Worm (Caenorhabditis elegans): ENCODE measurements around the gene try-3.
"Not testable (repeated sequence)": the region's sequence is repeated elsewhere in the genome, so short reads cannot be mapped to it uniquely, and the experiment has no call there.

try-3 gene

DNA sequence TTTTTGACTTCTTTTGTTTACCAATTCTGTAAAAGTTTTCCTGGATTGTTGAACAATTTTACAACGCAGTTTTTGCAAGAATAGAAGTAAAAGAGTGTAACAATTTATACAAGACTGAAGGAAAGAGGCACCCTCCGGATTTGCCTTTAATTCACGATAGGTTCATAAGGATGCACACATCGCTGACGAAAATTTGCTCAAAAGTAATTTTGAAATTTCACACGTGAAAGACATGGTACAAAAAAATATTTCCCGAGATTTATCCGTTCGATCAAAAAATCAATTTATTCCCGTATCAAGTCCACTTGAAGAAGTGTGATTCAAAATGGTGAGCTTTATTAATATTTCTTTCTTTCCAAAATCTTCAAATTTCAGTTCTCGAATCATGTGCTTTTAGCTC, 21.0 kb downstream of the try-3 start, which contains the start of gene C43G2.3:
C43G2.3 (plus strand) TSS at position 301 of the 400 bp plus-strand sequence.
- no peak for TF ChIP-seq ama-1 (optimal IDR thresholded peaks at IDR 0.05)
- TF ChIP-seq pes-1 (GFP tag; IDR thresholded peaks at IDR 0.05), result no peak
- TF ChIP-seq hnd-1 (tag; optimal IDR thresholded peaks at IDR 0.05), result no peak
- no peak for TF ChIP-seq F13C5.2 (tag; optimal IDR thresholded peaks at IDR 0.05)
- no peak for TF ChIP-seq hmbx-1 (tag; optimal IDR thresholded peaks at IDR 0.05)
- no peak for TF ChIP-seq hmg-4 (GFP tag; optimal IDR thresholded peaks at IDR 0.05)

DNA sequence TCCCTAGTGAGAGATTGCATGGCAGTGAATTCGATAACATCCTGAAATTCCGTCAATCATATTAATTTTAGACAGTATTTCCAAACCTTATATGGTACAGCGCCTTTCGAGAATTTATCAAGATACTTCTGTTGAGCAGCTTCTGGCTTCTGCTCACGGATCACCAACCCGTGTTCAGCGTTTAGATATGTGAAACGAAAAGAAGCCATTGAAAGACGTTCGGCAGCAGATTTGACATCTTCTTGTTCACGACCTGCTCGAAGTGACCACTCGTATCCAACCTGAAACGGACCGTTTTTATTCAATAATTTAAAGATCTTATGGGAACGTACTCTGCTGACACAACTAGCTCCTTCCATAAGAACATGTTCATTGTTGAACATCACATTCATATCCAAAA, 24.7 kb downstream of the try-3 start:
- TF ChIP-seq scrt-1 (GFP tag; IDR thresholded peaks at IDR 0.05) (no peak), hnd-1 (tag; optimal IDR thresholded peaks at IDR 0.05) (no peak), flt-1 (GFP tag; IDR thresholded peaks at IDR 0.05) (no peak), sea-1 (GFP tag; conservative IDR thresholded peaks at IDR 0.05) (no peak), B0310.2 (tag; optimal IDR thresholded peaks at IDR 0.05) (no peak), tbx-11 (GFP tag; IDR thresholded peaks at IDR 0.05) (no peak), F13C5.2 (tag; optimal IDR thresholded peaks at IDR 0.05) (no peak), tra-4 (tag; optimal IDR thresholded peaks at IDR 0.05) (no peak), pes-1 (GFP tag; IDR thresholded peaks at IDR 0.05) (no peak), ama-1 (optimal IDR thresholded peaks at IDR 0.05) (no peak), ceh-36 (tag; optimal IDR thresholded peaks at IDR 0.05) (no peak), hmg-4 (GFP tag; optimal IDR thresholded peaks at IDR 0.05) (no peak), hmbx-1 (tag; optimal IDR thresholded peaks at IDR 0.05) (no peak), ceh-13 (GFP tag; optimal IDR thresholded peaks at IDR 0.05) (no peak), tbx-37 (GFP tag; conservative IDR thresholded peaks at IDR 0.05) (no peak), ets-7 (tag; optimal IDR thresholded peaks at IDR 0.05) (no peak), aly-1 (tag; optimal IDR thresholded peaks at IDR 0.05) (no peak)

DNA sequence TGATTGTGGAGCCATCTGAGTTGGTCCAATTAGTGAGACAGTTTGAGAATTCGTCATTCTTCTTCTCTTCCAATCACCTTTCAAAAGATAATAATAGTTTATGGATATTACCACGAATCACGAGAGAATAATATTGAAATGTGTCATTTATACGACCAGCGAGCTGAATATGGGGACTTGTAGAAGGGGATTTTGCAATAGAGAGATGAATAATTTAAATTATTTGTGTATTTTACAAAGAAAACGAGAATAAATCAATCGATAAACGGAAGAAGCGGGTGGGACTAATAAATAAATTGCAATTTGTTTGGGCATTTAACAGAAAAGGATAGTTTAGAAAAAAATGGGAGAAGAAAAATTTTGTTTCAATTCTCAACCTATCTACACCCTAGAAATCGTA, 25.6 kb downstream of the try-3 start, which contains the start of gene odr-8:
odr-8 (minus strand) TSS at position 101 of the 400 bp plus-strand sequence.
- TF ChIP-seq sea-1 (GFP tag; conservative IDR thresholded peaks at IDR 0.05) (no peak), B0310.2 (tag; optimal IDR thresholded peaks at IDR 0.05) (no peak), hmg-4 (GFP tag; optimal IDR thresholded peaks at IDR 0.05) (no peak), ets-7 (tag; optimal IDR thresholded peaks at IDR 0.05) (no peak), tbx-11 (GFP tag; IDR thresholded peaks at IDR 0.05) (no peak), tbx-37 (GFP tag; conservative IDR thresholded peaks at IDR 0.05) (no peak), ama-1 (optimal IDR thresholded peaks at IDR 0.05) (no peak), scrt-1 (GFP tag; IDR thresholded peaks at IDR 0.05) (no peak), ceh-36 (tag; optimal IDR thresholded peaks at IDR 0.05) (no peak), tra-4 (tag; optimal IDR thresholded peaks at IDR 0.05) (no peak), ceh-13 (GFP tag; optimal IDR thresholded peaks at IDR 0.05) (no peak), pes-1 (GFP tag; IDR thresholded peaks at IDR 0.05) (no peak), F13C5.2 (tag; optimal IDR thresholded peaks at IDR 0.05) (no peak), flt-1 (GFP tag; IDR thresholded peaks at IDR 0.05) (no peak), aly-1 (tag; optimal IDR thresholded peaks at IDR 0.05) (no peak), hmbx-1 (tag; optimal IDR thresholded peaks at IDR 0.05) (no peak), hnd-1 (tag; optimal IDR thresholded peaks at IDR 0.05) (no peak)

DNA sequence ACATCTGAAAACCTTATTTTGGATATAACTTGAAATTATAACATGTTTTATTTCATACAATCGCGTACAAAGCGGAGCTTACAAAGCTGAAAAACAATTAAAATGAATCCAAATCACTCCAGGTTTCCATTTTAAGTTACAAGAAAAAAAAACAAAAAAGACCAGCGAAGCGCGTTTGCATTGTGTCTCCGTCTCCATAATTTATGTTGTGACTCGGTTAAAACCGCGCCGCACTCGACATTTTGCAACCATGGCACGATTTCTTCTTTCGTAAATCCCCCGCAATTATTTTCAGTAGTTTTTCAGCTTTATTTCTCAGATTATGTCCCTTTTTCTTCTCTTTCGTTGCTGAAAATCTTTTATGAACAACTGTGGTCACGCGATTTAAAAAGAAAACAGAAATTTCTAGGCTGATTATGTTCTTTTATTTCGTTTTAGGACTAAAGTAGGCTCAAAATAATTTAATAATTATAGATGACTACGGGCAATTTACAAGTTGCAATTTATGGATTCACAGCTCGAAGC, 28.5 kb downstream of the try-3 start, which contains the start of the genes F38A5.2 and dnj-11:
F38A5.2 (minus strand) TSS at position 4 of the 525 bp plus-strand sequence.
dnj-11 (plus strand) TSS at position 475 of the 525 bp plus-strand sequence.
- no peak for TF ChIP-seq ceh-36 (tag; optimal IDR thresholded peaks at IDR 0.05)
- TF ChIP-seq F13C5.2 (tag; optimal IDR thresholded peaks at IDR 0.05), result peak; percentile 59

DNA sequence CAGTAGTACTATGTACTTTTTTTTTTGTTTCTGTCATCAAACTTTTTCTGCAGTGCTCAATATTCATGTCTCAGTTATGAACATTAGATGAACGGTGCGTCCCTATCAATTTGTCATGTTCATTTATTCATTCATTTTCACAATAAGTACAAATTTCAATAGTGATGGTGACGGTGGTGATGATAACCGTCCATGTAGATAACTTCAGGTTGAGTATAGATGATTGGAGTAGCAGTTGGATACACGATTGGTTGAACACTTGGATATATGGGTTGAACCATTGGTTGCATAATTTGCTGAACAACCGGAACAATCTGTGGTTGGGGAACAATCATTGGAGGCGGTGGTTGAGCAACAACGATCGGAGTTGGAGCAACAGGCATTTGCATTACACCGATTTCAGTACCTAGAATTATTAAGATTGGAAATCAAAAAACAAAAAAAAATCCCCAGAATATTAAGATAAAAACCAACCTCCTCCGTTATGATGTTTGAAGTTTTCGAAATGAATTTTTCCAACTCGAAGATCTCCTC, 31.2 kb downstream of the try-3 start:
- TF ChIP-seq tra-4 (tag; optimal IDR thresholded peaks at IDR 0.05) (no peak), hmbx-1 (tag; optimal IDR thresholded peaks at IDR 0.05) (no peak), hmg-4 (GFP tag; optimal IDR thresholded peaks at IDR 0.05) (no peak), sea-1 (GFP tag; conservative IDR thresholded peaks at IDR 0.05) (no peak), scrt-1 (GFP tag; IDR thresholded peaks at IDR 0.05) (no peak), F13C5.2 (tag; optimal IDR thresholded peaks at IDR 0.05) (no peak), ama-1 (optimal IDR thresholded peaks at IDR 0.05) (no peak), tbx-11 (GFP tag; IDR thresholded peaks at IDR 0.05) (no peak), hnd-1 (tag; optimal IDR thresholded peaks at IDR 0.05) (no peak), pes-1 (GFP tag; IDR thresholded peaks at IDR 0.05) (no peak), ceh-13 (GFP tag; optimal IDR thresholded peaks at IDR 0.05) (no peak), flt-1 (GFP tag; IDR thresholded peaks at IDR 0.05) (no peak)

DNA sequence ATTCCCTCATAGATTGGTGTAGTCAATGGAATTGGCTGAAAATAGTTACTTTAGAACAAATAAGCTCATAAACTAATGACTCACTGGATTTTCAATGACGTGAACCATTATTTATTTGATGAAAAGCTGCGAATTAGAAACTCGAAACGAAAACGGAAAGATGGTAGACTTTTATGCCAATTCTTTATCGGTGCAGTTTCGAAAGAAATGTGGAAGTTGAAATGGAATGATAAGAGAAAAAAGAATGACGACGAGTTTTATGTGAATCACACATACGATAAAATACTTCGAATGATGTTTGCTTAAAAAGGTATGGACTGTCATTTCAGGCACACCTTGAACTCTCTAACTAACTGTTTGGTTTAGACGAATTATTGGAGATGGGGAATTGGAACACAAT, 33.1 kb downstream of the try-3 start, which contains the start of the genes lec-11 and irld-7:
lec-11 (minus strand) TSS at position 126 of the 400 bp plus-strand sequence.
irld-7 (plus strand) TSS at position 332 of the 400 bp plus-strand sequence.
- no peak for TF ChIP-seq ama-1 (optimal IDR thresholded peaks at IDR 0.05)
- no peak for TF ChIP-seq hmbx-1 (tag; optimal IDR thresholded peaks at IDR 0.05)
- TF ChIP-seq F13C5.2 (tag; optimal IDR thresholded peaks at IDR 0.05), result no peak
- TF ChIP-seq aly-1 (tag; optimal IDR thresholded peaks at IDR 0.05), result no peak
- TF ChIP-seq B0310.2 (tag; optimal IDR thresholded peaks at IDR 0.05), result no peak
- TF ChIP-seq ceh-36 (tag; optimal IDR thresholded peaks at IDR 0.05), result no peak
- no peak for TF ChIP-seq flt-1 (GFP tag; IDR thresholded peaks at IDR 0.05)
- TF ChIP-seq tbx-11 (GFP tag; IDR thresholded peaks at IDR 0.05), result no peak
- TF ChIP-seq tra-4 (tag; optimal IDR thresholded peaks at IDR 0.05), result no peak
- TF ChIP-seq pes-1 (GFP tag; IDR thresholded peaks at IDR 0.05), result no peak
- TF ChIP-seq hmg-4 (GFP tag; optimal IDR thresholded peaks at IDR 0.05), result no peak
- TF ChIP-seq sea-1 (GFP tag; conservative IDR thresholded peaks at IDR 0.05), result no peak
- TF ChIP-seq hnd-1 (tag; optimal IDR thresholded peaks at IDR 0.05), result no peak
- no peak for TF ChIP-seq scrt-1 (GFP tag; IDR thresholded peaks at IDR 0.05)
- no peak for TF ChIP-seq ceh-13 (GFP tag; optimal IDR thresholded peaks at IDR 0.05)
- no peak for TF ChIP-seq ets-7 (tag; optimal IDR thresholded peaks at IDR 0.05)
- no peak for TF ChIP-seq tbx-37 (GFP tag; conservative IDR thresholded peaks at IDR 0.05)

DNA sequence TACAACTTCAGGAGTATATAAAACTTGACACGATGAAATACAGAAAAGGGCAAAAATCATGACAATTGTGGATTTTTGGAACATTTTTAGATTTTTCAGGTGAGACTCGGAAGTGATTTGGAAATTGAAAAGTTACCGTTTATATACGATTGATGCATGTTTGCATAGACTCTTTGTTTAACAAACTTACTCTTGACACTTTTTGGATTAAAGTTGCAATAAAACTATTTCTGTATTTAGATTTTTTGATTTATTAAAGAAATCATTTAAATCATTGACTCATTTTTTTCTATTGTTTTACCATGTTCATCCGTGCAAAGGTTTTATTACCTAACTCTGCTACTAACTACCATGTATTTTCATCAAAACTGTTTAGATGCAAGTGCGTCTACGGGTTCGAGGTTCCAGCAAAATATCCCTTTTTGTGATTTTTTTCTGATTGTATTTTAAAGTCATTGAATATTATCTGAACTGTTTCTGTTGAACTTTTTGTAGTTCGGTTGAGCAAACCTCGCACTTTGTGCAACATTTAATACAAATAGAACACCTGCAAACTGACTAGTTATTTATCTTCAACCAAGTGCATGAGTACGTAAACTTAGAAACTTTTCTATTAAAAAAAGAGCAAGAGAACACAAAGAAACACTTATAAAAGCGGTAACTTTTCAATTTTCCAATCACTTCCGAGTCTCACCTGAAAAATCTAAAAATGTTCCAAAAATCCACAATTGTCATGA, 34.2 kb downstream of the try-3 start, which contains the start of the genes nspb-1 and nspb-2:
nspb-1 (minus strand) TSS at position 101 of the 737 bp plus-strand sequence.
nspb-2 (plus strand) TSS at position 687 of the 737 bp plus-strand sequence.
- not testable (repeated sequence) for TF ChIP-seq pes-1 (GFP tag; IDR thresholded peaks at IDR 0.05); tra-4 (tag; optimal IDR thresholded peaks at IDR 0.05); hmbx-1 (tag; optimal IDR thresholded peaks at IDR 0.05)
